Worm (Caenorhabditis elegans) whole organism, late embryonic: Measurements from ENCODE around the gene K10H10.9.

Experiments
- C08G9.2 ChIP-seq: sonication (generic microtip); optimal IDR thresholded peaks from 2 replicates; lab custom pipeline; 2016; ENCODE audit warnings: mild to moderate bottlenecking, missing genetic modification characterization, moderate library complexity, missing compliant biosample characterization
- F13H6.1 ChIP-seq: sonication (generic microtip); optimal IDR thresholded peaks from 2 replicates; lab custom pipeline; 2016; ENCODE audit warnings: missing genetic modification characterization, missing compliant biosample characterization
- Y22D7AL.16 ChIP-seq: sonication (generic microtip); optimal IDR thresholded peaks from 2 replicates; lab custom pipeline; 2016; ENCODE audit warnings: missing genetic modification characterization, missing compliant biosample characterization
- ceh-31 ChIP-seq: sonication (generic microtip); optimal IDR thresholded peaks from 2 replicates; lab custom pipeline; 2016; ENCODE audit warnings: missing genetic modification characterization, missing compliant biosample characterization
- lin-11 ChIP-seq: fragments of 200-800 bp; sonication (Bioruptor generic); optimal IDR thresholded peaks from 2 replicates; lab custom pipeline; 2018; ENCODE audit warnings: mild to moderate bottlenecking, missing genetic modification characterization, missing compliant biosample characterization
- sox-2 ChIP-seq: fragments of 200-800 bp; sonication (Bioruptor generic); IDR thresholded peaks from 2 replicates; pipeline ENCODE4 v1.3.6; 2022; ENCODE audit warnings: missing genetic modification reagents, missing genetic modification characterization, missing compliant biosample characterization
- sox-4 ChIP-seq: sonication (generic microtip); optimal IDR thresholded peaks from 2 replicates; lab custom pipeline; 2017; ENCODE audit warnings: mild to moderate bottlenecking, missing genetic modification characterization, inconsistent platforms, missing compliant biosample characterization
- tbx-2 ChIP-seq: sonication (generic microtip); optimal IDR thresholded peaks from 2 replicates; lab custom pipeline; 2016; ENCODE audit warnings: missing genetic modification characterization, missing compliant biosample characterization
- tbx-7 ChIP-seq: sonication (generic microtip); optimal IDR thresholded peaks from 2 replicates; lab custom pipeline; 2016; ENCODE audit warnings: missing genotype, missing genetic modification characterization, missing compliant biosample characterization

ce11 chrII:14495341-14495740 lies 19.6 kb downstream of the K10H10.9 start:
- no peak for TF ChIP-seq sox-4
- no peak for TF ChIP-seq ceh-31 (tag; lab: Kevin White, UChicago)
- TF ChIP-seq F13H6.1 = no peak
- no peak for TF ChIP-seq tbx-7 (tag; lab: Kevin White, UChicago)
- TF ChIP-seq sox-2 (GFP tag; lab: Robert Waterston, UW) = no peak
- no peak for TF ChIP-seq tbx-2 (tag; lab: Kevin White, UChicago)
- TF ChIP-seq C08G9.2 (tag; lab: Kevin White, UChicago) = no peak
- TF ChIP-seq Y22D7AL.16 (tag; lab: Kevin White, UChicago) = no peak
- no peak for TF ChIP-seq lin-11 (tag; lab: Kevin White, UChicago)
